Fruit fly (Drosophila melanogaster): ENCODE data around the gene drongo.

- TF ChIP-seq Dif (GFP tag; optimal IDR thresholded peaks at IDR 0.05; ENCODE audit: partially characterized antibody), result no peak
- no peak for TF ChIP-seq h (GFP tag; optimal IDR thresholded peaks at IDR 0.05)
- no peak for TF ChIP-seq Abd-B (GFP tag; optimal IDR thresholded peaks at IDR 0.05)
- TF ChIP-seq br (GFP tag; optimal IDR thresholded peaks at IDR 0.05), result no peak
- no peak for TF ChIP-seq Hr83 (GFP tag; optimal IDR thresholded peaks at IDR 0.05; ENCODE audit: poor library complexity, severe bottlenecking)
- no peak for TF ChIP-seq foxo (GFP tag; optimal IDR thresholded peaks at IDR 0.05)
- no peak for TF ChIP-seq pan (optimal IDR thresholded peaks at IDR 0.05)
- TF ChIP-seq ey (GFP tag; optimal IDR thresholded peaks at IDR 0.05), result no peak
- no peak for TF ChIP-seq usp (GFP tag; optimal IDR thresholded peaks at IDR 0.05)
- TF ChIP-seq Myc (optimal IDR thresholded peaks at IDR 0.05), result no peak
- no peak for TF ChIP-seq Hr78 (GFP tag; optimal IDR thresholded peaks at IDR 0.05)
These were observed 46.3 kb upstream of the drongo start for dm6 chr2L:897124-897523.

Data from whole organism, wandering third instar larva.